Worm (Caenorhabditis elegans) whole organism, L2 larva: ENCODE measurements around the gene F11C7.6.
A peak's percentile ranks its signal among the peaks of the same experiment; 100 is the strongest.

Experiments
- C34F6.9 ChIP-seq: fragments of 150-350 bp; optimal IDR thresholded peaks from 2 replicates; lab custom pipeline; 2014; ENCODE audit warnings: missing biosample characterization, missing genetic modification characterization
- R02D3.7 ChIP-seq: fragments of 150-350 bp; optimal IDR thresholded peaks from 2 replicates; lab custom pipeline; 2014; ENCODE audit warnings: missing biosample characterization, missing genetic modification characterization
- ZK546.5 ChIP-seq: sonication (generic microtip); optimal IDR thresholded peaks from 2 replicates; lab custom pipeline; 2017; ENCODE audit warnings: missing biosample characterization, missing genetic modification characterization
- ama-1 ChIP-seq: fragments of 150-350 bp; optimal IDR thresholded peaks from 2 replicates; lab custom pipeline; 2018; ENCODE audit warnings: inconsistent platforms
- blmp-1 ChIP-seq: sonication (generic microtip); optimal IDR thresholded peaks from 2 replicates; lab custom pipeline; 2017; ENCODE audit warnings: missing genetic modification characterization, mild to moderate bottlenecking, missing compliant biosample characterization, antibody characterized with exemption, moderate library complexity; ENCODE audit not compliant: insufficient read depth
- ceh-16 ChIP-seq: fragments of 150-350 bp; optimal IDR thresholded peaks from 2 replicates; lab custom pipeline; 2014; ENCODE audit warnings: missing biosample characterization, missing genetic modification characterization
- ceh-82 ChIP-seq: fragments of 150-350 bp; optimal IDR thresholded peaks from 2 replicates; lab custom pipeline; 2014; ENCODE audit warnings: missing biosample characterization, missing genetic modification characterization
- dmd-4 ChIP-seq: sonication (generic microtip); optimal IDR thresholded peaks from 2 replicates; lab custom pipeline; 2017; ENCODE audit warnings: missing biosample characterization, missing genetic modification characterization
- egl-27 ChIP-seq: sonication (generic microtip); optimal IDR thresholded peaks from 3 replicates; lab custom pipeline; 2017; ENCODE audit warnings: missing biosample characterization, missing genetic modification reagents, missing genetic modification characterization
- elt-1 ChIP-seq: fragments of 150-350 bp; optimal IDR thresholded peaks from 2 replicates; lab custom pipeline; 2014; ENCODE audit warnings: missing biosample characterization, missing genetic modification characterization
- fos-1 ChIP-seq: fragments of 150-350 bp; optimal IDR thresholded peaks from 2 replicates; lab custom pipeline; 2014; ENCODE audit warnings: missing biosample characterization, missing genetic modification characterization
- gmeb-1 ChIP-seq: fragments of 150-350 bp; optimal IDR thresholded peaks from 2 replicates; lab custom pipeline; 2014; ENCODE audit warnings: missing biosample characterization, missing genetic modification characterization
- lin-11 ChIP-seq: fragments of 150-350 bp; sonication (generic microtip); optimal IDR thresholded peaks from 2 replicates; lab custom pipeline; 2014; ENCODE audit warnings: missing biosample characterization, missing genetic modification characterization, inconsistent platforms, mixed read lengths
- lin-13 ChIP-seq: fragments of 150-350 bp; optimal IDR thresholded peaks from 2 replicates; lab custom pipeline; 2014; ENCODE audit warnings: missing biosample characterization, missing genetic modification reagents, missing genetic modification characterization
- lin-39 ChIP-seq: fragments of 150-350 bp; optimal IDR thresholded peaks from 2 replicates; lab custom pipeline; 2014; ENCODE audit warnings: missing biosample characterization, missing genetic modification reagents, missing genetic modification characterization
- mab-5 ChIP-seq: fragments of 150-350 bp; optimal IDR thresholded peaks from 2 replicates; lab custom pipeline; 2014; ENCODE audit warnings: missing biosample characterization, missing genetic modification characterization
- mbf-1 ChIP-seq: sonication (generic microtip); optimal IDR thresholded peaks from 2 replicates; lab custom pipeline; 2017; ENCODE audit warnings: missing biosample characterization, missing genetic modification characterization
- mdl-1 ChIP-seq, 2 experiments: fragments of 150-350 bp in 1 of 2; sonication (generic microtip) in 1 of 2; optimal IDR thresholded peaks; 2 replicates each; lab custom pipeline; 2017; ENCODE audit warnings: missing biosample characterization in 2 of 2, missing genetic modification characterization in 2 of 2
- nhr-10 ChIP-seq: sonication (generic microtip); optimal IDR thresholded peaks from 2 replicates; lab custom pipeline; 2017; ENCODE audit warnings: missing biosample characterization, missing genetic modification characterization
- nhr-11 ChIP-seq: fragments of 150-350 bp; optimal IDR thresholded peaks from 2 replicates; lab custom pipeline; 2014; ENCODE audit warnings: missing biosample characterization, missing genetic modification characterization
- nhr-12 ChIP-seq: fragments of 150-350 bp; optimal IDR thresholded peaks from 2 replicates; lab custom pipeline; 2014; ENCODE audit warnings: missing biosample characterization, missing genetic modification characterization
- nhr-129 ChIP-seq: fragments of 150-350 bp; optimal IDR thresholded peaks from 2 replicates; lab custom pipeline; 2014; ENCODE audit warnings: missing biosample characterization, missing genetic modification characterization
- nhr-23 ChIP-seq: fragments of 150-350 bp; optimal IDR thresholded peaks from 2 replicates; lab custom pipeline; 2014; ENCODE audit warnings: missing biosample characterization, missing genetic modification reagents, missing genetic modification characterization
- nhr-237 ChIP-seq: fragments of 150-350 bp; optimal IDR thresholded peaks from 2 replicates; lab custom pipeline; 2014; ENCODE audit warnings: missing biosample characterization, missing genetic modification characterization
- nhr-25 ChIP-seq: fragments of 150-350 bp; sonication (generic microtip); optimal IDR thresholded peaks from 3 replicates; lab custom pipeline; 2014; ENCODE audit warnings: missing biosample characterization, missing genetic modification characterization
- nhr-6 ChIP-seq: fragments of 150-350 bp; optimal IDR thresholded peaks from 2 replicates; lab custom pipeline; 2014; ENCODE audit warnings: missing biosample characterization, missing genetic modification characterization
- nhr-77 ChIP-seq: fragments of 150-350 bp; optimal IDR thresholded peaks from 2 replicates; lab custom pipeline; 2014; ENCODE audit warnings: missing biosample characterization, missing genetic modification characterization
- peb-1 ChIP-seq: fragments of 150-350 bp; optimal IDR thresholded peaks from 2 replicates; lab custom pipeline; 2014; ENCODE audit warnings: missing biosample characterization, missing genetic modification characterization
- sma-3 ChIP-seq: sonication (generic microtip); optimal IDR thresholded peaks from 2 replicates; lab custom pipeline; 2016; ENCODE audit warnings: missing genetic modification reagents, missing genetic modification characterization, missing compliant biosample characterization
- sma-9 ChIP-seq, 2 experiments: fragments of 150-350 bp in 1 of 2; sonication (generic microtip) in 1 of 2; optimal IDR thresholded peaks; 2 replicates each; lab custom pipeline; 2014 to 2016; ENCODE audit warnings: missing genetic modification characterization in 2 of 2, mild to moderate bottlenecking in 1 of 2, missing biosample characterization in 1 of 2, missing compliant biosample characterization in 1 of 2, missing genetic modification reagents in 1 of 2, moderate library complexity in 1 of 2
- snpc-4 ChIP-seq: fragments of 150-350 bp; optimal IDR thresholded peaks from 2 replicates; lab custom pipeline; 2014; ENCODE audit warnings: missing biosample characterization, missing genetic modification characterization
- unc-39 ChIP-seq: fragments of 150-350 bp; optimal IDR thresholded peaks from 2 replicates; lab custom pipeline; 2014; ENCODE audit warnings: missing biosample characterization, missing genetic modification characterization
- unc-55 ChIP-seq: fragments of 150-350 bp; sonication (generic microtip); optimal IDR thresholded peaks from 3 replicates; lab custom pipeline; 2014; ENCODE audit warnings: missing biosample characterization, missing genetic modification reagents, missing genetic modification characterization
- unc-62 ChIP-seq: fragments of 150-350 bp; optimal IDR thresholded peaks from 2 replicates; lab custom pipeline; 2014; ENCODE audit warnings: missing biosample characterization, missing genetic modification reagents, missing genetic modification characterization
- zag-1 ChIP-seq: fragments of 150-350 bp; optimal IDR thresholded peaks from 2 replicates; lab custom pipeline; 2014; ENCODE audit warnings: missing biosample characterization, missing genetic modification characterization
- ztf-1 ChIP-seq: fragments of 200-800 bp; sonication (Bioruptor generic); conservative IDR thresholded peaks from 2 replicates; pipeline ENCODE4 v1.3.6; 2022; ENCODE audit warnings: missing genetic modification characterization, missing compliant biosample characterization
- ztf-11 ChIP-seq: sonication (generic microtip); optimal IDR thresholded peaks from 2 replicates; lab custom pipeline; 2017; ENCODE audit warnings: missing biosample characterization, missing genetic modification characterization
- ztf-4 ChIP-seq: fragments of 150-350 bp; optimal IDR thresholded peaks from 2 replicates; lab custom pipeline; 2014; ENCODE audit warnings: missing biosample characterization, missing genetic modification characterization

The F11C7.6 gene

ce11 chrX:17401264-17401663, at the start of gene F11C7.6:
F11C7.6 (plus strand) TSS chrX:17401564.
- no peak for TF ChIP-seq nhr-129 (tag; lab: Kevin White, UChicago)
- TF ChIP-seq snpc-4 (tag; lab: Kevin White, UChicago), result no peak
- no peak for TF ChIP-seq nhr-6
- no peak for TF ChIP-seq mbf-1 (tag; lab: Kevin White, UChicago)
- no peak for TF ChIP-seq ztf-1 (GFP tag; lab: Robert Waterston, UW)
- no peak for TF ChIP-seq dmd-4 (tag; lab: Kevin White, UChicago)
- TF ChIP-seq zag-1 (tag; lab: Kevin White, UChicago), result no peak
- TF ChIP-seq mab-5 (tag; lab: Kevin White, UChicago), result no peak
- TF ChIP-seq sma-3, result no peak
- TF ChIP-seq peb-1 (tag; lab: Kevin White, UChicago), result no peak
- TF ChIP-seq lin-13 (GFP tag; lab: Kevin White, UChicago), result no peak
- no peak for TF ChIP-seq ztf-4
- TF ChIP-seq nhr-77 (tag; lab: Kevin White, UChicago), result no peak

ce11 chrX:17352098-17352497, 49.3 kb upstream of the F11C7.6 start:
- no peak for TF ChIP-seq blmp-1 (tag; lab: Kevin White, UChicago)
- no peak for TF ChIP-seq lin-39
- TF ChIP-seq nhr-12 (tag; lab: Kevin White, UChicago), result no peak
- TF ChIP-seq unc-55 (GFP tag; lab: Kevin White, UChicago), result no peak
- TF ChIP-seq snpc-4 (tag; lab: Kevin White, UChicago), result no peak
- TF ChIP-seq nhr-25 (tag; lab: Kevin White, UChicago), result no peak
- TF ChIP-seq sma-9 (GFP tag; optimal IDR thresholded peaks at IDR 0.05; lab: Kevin White, UChicago), result peak; percentile 33
- TF ChIP-seq sma-9 (tag; optimal IDR thresholded peaks at IDR 0.05; lab: Kevin White, UChicago), result no peak
- peak; percentile 3 for TF ChIP-seq C34F6.9 (tag; lab: Kevin White, UChicago)
- TF ChIP-seq nhr-77 (tag; lab: Kevin White, UChicago), result no peak
- no peak for TF ChIP-seq dmd-4 (tag; lab: Kevin White, UChicago)

- TF ChIP-seq nhr-25 (tag; lab: Kevin White, UChicago), result no peak
- TF ChIP-seq ceh-82, result no peak
- no peak for TF ChIP-seq elt-1 (tag; lab: Kevin White, UChicago)
- TF ChIP-seq nhr-11 (tag; lab: Kevin White, UChicago), result no peak
- TF ChIP-seq nhr-12 (tag; lab: Kevin White, UChicago), result no peak
- TF ChIP-seq R02D3.7, result no peak
- no peak for TF ChIP-seq blmp-1 (tag; lab: Kevin White, UChicago)
- no peak for TF ChIP-seq dmd-4 (tag; lab: Kevin White, UChicago)
- TF ChIP-seq ztf-11 (tag; lab: Kevin White, UChicago), result no peak
- TF ChIP-seq nhr-129 (tag; lab: Kevin White, UChicago), result no peak
- no peak for TF ChIP-seq nhr-77 (tag; lab: Kevin White, UChicago)
- no peak for TF ChIP-seq fos-1 (tag; lab: Kevin White, UChicago)
- no peak for TF ChIP-seq C34F6.9 (tag; lab: Kevin White, UChicago)
- TF ChIP-seq mdl-1 (tag; optimal IDR thresholded peaks at IDR 0.05; lab: Kevin White, UChicago), result no peak
- TF ChIP-seq ceh-16, result no peak
- TF ChIP-seq ztf-4, result no peak
- no peak for TF ChIP-seq lin-11
- no peak for TF ChIP-seq unc-39 (tag; lab: Kevin White, UChicago)
- no peak for TF ChIP-seq mab-5 (tag; lab: Kevin White, UChicago)
- TF ChIP-seq, all 48 proteins: peak for 0
Observed at ce11 chrX:17355462-17355861, 45.9 kb upstream of the F11C7.6 start.

DNA sequence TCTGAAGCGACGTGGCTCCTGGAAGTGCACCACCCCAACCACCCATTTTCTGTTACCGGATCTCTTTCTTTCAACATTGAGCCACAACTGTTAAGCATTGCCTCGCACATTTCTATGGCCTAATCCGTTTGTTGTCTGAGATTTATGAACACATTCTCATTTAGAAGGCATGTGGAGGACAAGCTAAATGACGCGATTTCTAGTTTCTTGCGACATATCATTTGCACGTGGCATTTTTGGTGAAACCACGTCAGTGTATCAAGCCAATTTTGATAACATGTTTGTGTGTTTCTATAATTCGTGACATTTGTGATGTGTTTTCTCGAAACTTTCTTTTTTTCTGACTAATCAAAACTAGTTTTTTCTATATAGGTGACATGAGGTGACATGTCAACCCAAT, 44.6 kb upstream of the F11C7.6 start:
- TF ChIP-seq unc-62 (GFP tag; lab: Kevin White, UChicago) (no peak), lin-11 (no peak), lin-39 (no peak), C34F6.9 (tag; lab: Kevin White, UChicago) (no peak), fos-1 (tag; lab: Kevin White, UChicago) (no peak)

- TF ChIP-seq egl-27 (tag; lab: Kevin White, UChicago), result no peak
- TF ChIP-seq nhr-77 (tag; lab: Kevin White, UChicago), result no peak
- no peak for TF ChIP-seq nhr-11 (tag; lab: Kevin White, UChicago)
- no peak for TF ChIP-seq mbf-1 (tag; lab: Kevin White, UChicago)
- TF ChIP-seq nhr-23, result no peak
- TF ChIP-seq R02D3.7, result no peak
- TF ChIP-seq dmd-4 (tag; lab: Kevin White, UChicago), result no peak
- no peak for TF ChIP-seq nhr-10 (tag; lab: Kevin White, UChicago)
- TF ChIP-seq gmeb-1, result no peak
- no peak for TF ChIP-seq ZK546.5 (tag; lab: Kevin White, UChicago)
- no peak for TF ChIP-seq ama-1
- no peak for TF ChIP-seq nhr-237 (tag; lab: Kevin White, UChicago)
- TF ChIP-seq lin-13 (GFP tag; lab: Kevin White, UChicago), result no peak
- TF ChIP-seq nhr-6, result no peak
Observed at ce11 chrX:17359452-17359851, 41.9 kb upstream of the F11C7.6 start, which contains the start of gene npr-36. npr-36 (plus strand) TSS chrX:17359752.
